Worm (Caenorhabditis elegans) whole organism, L4/young adult: ENCODE results near the gene C29E4.13.

Experiments used
- dao-5 ChIP-seq: sonication (generic microtip); optimal IDR thresholded peaks from 2 replicates; lab custom pipeline; 2016; ENCODE audit warnings: missing genotype, missing genetic modification characterization, moderate library complexity, missing compliant biosample characterization
- him-1 ChIP-seq: sonication (generic microtip); optimal IDR thresholded peaks from 2 replicates; lab custom pipeline; 2016; ENCODE audit warnings: missing genotype, missing genetic modification reagents, missing genetic modification characterization, missing compliant biosample characterization

- TF ChIP-seq him-1 (tag; lab: Kevin White, UChicago) (no peak), dao-5 (tag; lab: Kevin White, UChicago) (no peak)
Measured at ce11 chrIII:7940819-7941218, 12.3 kb upstream of the C29E4.13 start, which contains the start of gene C29E4.12.
